Worm (Caenorhabditis elegans): ENCODE data around the gene rpl-36.

The rpl-36 gene

DNA sequence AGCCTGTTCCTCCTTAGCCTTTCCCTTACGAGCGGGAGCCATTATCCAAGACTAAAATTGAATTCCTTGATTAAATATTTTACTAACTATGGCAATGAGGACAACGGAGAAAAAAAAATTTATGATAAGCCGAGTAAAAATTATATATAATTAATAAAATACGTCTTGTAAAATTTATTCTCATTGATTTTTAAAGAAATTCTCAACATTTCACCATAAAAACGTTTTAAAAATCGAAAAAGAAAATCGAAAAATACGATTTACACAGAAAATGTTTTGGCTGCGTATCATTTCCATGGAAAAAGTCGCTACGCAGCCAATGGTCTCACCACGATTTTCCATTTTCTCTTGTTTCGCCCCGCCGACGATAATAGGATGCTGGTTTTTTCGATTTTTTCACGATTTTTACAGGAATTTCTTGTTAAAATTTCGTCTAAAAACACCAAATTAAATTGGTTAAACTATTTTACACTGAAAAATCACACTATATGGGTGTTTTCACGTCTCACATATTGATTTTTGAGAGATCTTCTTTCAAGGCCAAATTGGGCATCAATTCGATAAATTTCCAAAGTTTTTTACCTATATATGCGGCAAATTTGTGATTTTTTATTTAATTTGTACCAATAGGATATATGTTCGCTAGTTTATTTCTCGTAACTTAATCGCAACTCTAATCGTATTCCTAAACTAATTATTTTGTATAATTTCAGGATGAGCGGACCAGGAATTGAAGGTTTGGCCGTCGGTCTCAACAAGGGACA lies at the start of gene rpl-36, which contains the start of gene rps-14 (continued):
- TF ChIP-seq B0336.3 (GFP tag; IDR thresholded peaks at IDR 0.05) (peak; percentile 29; the same call in 1 of the 2 replicates), fkh-3 (tag; optimal IDR thresholded peaks at IDR 0.05) (no peak), ceh-40 (GFP tag; IDR thresholded peaks at IDR 0.05) (no peak), K12H6.12 (tag; optimal IDR thresholded peaks at IDR 0.05) (peak; percentile 47), aptf-3 (GFP tag; IDR thresholded peaks at IDR 0.05) (no peak), F57C9.4 (tag; optimal IDR thresholded peaks at IDR 0.05) (no peak), madf-6 (GFP tag; IDR thresholded peaks at IDR 0.05) (peak; percentile 70), F39B2.1 (GFP tag; IDR thresholded peaks at IDR 0.05) (no peak), lin-40 (tag; optimal IDR thresholded peaks at IDR 0.05) (peak; percentile 82), mxl-1 (tag; optimal IDR thresholded peaks at IDR 0.05) (no peak), snpc-4 (GFP tag; optimal IDR thresholded peaks at IDR 0.05) (no peak), snpc-4 (tag; optimal IDR thresholded peaks at IDR 0.05) (peak; percentile 47 to 73 (median 57)), nfya-2 (GFP tag; IDR thresholded peaks at IDR 0.05) (no peak), nhr-120 (GFP tag; IDR thresholded peaks at IDR 0.05) (no peak), sdz-38 (tag; optimal IDR thresholded peaks at IDR 0.05) (no peak), dpff-1 (tag; optimal IDR thresholded peaks at IDR 0.05) (no peak), let-607 (tag; optimal IDR thresholded peaks at IDR 0.05) (peak in 1 of 2 experiments; percentile 45), mel-28 (tag; optimal IDR thresholded peaks at IDR 0.05; ENCODE audit: borderline replicate concordance) (no peak), ccch-3 (GFP tag; optimal IDR thresholded peaks at IDR 0.05) (no peak), snpc-1.3 (tag; optimal IDR thresholded peaks at IDR 0.05; ENCODE audit: insufficient read depth) (peak; percentile 71), tbp1 (GFP tag; optimal IDR thresholded peaks at IDR 0.05) (peak; percentile 62), ztf-28 (GFP tag; IDR thresholded peaks at IDR 0.05) (no peak), ceh-100 (GFP tag; IDR thresholded peaks at IDR 0.05) (peak; percentile 61), pbrm-1 (GFP tag; IDR thresholded peaks at IDR 0.05) (peak; percentile 69), F55B11.4 (tag; optimal IDR thresholded peaks at IDR 0.05; ENCODE audit: borderline replicate concordance, insufficient read depth) (no peak), ceh-79 (tag; optimal IDR thresholded peaks at IDR 0.05) (no peak), hrde-1 (tag; optimal IDR thresholded peaks at IDR 0.05; ENCODE audit: borderline replicate concordance) (no peak), bed-2 (GFP tag; IDR thresholded peaks at IDR 0.05) (no peak), egl-44 (GFP tag; IDR thresholded peaks at IDR 0.05) (no peak), mes-4 (tag; optimal IDR thresholded peaks at IDR 0.05) (no peak), rpc-1 (optimal IDR thresholded peaks at IDR 0.05) (no peak), rpc-1 (tag; optimal IDR thresholded peaks at IDR 0.05) (no peak), pha-4 (tag; optimal IDR thresholded peaks at IDR 0.05) (peak; percentile 89), Y53G8AR.9 (GFP tag; conservative IDR thresholded peaks at IDR 0.05) (0 out of 2 replicates have a peak, but pooled peaks have one; percentile 28), hsf-1 (GFP tag; IDR thresholded peaks at IDR 0.05) (no peak), egrh-3 (GFP tag; IDR thresholded peaks at IDR 0.05) (no peak), snpc-1.1 (tag; optimal IDR thresholded peaks at IDR 0.05; ENCODE audit: insufficient read depth) (peak; percentile 40), unc-130 (GFP tag; optimal IDR thresholded peaks at IDR 0.05) (no peak), madf-10 (tag; optimal IDR thresholded peaks at IDR 0.05) (peak; percentile 2), Y53F4B.3 (GFP tag; IDR thresholded peaks at IDR 0.05) (no peak), dox-1 (GFP tag; IDR thresholded peaks at IDR 0.05) (peak; percentile 41; the same call in 1 of the 2 replicates), unc-62 (GFP tag; optimal IDR thresholded peaks at IDR 0.05) (no peak), hmg-1.2 (GFP tag; IDR thresholded peaks at IDR 0.05) (peak; percentile 87), hlh-26 (GFP tag; conservative IDR thresholded peaks at IDR 0.05) (no peak), D2030.7 (GFP tag; IDR thresholded peaks at IDR 0.05) (peak; percentile 71), Y79H2A.3 (GFP tag; conservative IDR thresholded peaks at IDR 0.05) (no peak), Y67H2A.10 (GFP tag; conservative IDR thresholded peaks at IDR 0.05) (peak; percentile 23; the same call in 1 of the 2 replicates), dpl-1 (GFP tag; optimal IDR thresholded peaks at IDR 0.05) (no peak)
